Worm (Caenorhabditis elegans): ENCODE results near the gene F41C3.11.

The F41C3.11 gene

DNA sequence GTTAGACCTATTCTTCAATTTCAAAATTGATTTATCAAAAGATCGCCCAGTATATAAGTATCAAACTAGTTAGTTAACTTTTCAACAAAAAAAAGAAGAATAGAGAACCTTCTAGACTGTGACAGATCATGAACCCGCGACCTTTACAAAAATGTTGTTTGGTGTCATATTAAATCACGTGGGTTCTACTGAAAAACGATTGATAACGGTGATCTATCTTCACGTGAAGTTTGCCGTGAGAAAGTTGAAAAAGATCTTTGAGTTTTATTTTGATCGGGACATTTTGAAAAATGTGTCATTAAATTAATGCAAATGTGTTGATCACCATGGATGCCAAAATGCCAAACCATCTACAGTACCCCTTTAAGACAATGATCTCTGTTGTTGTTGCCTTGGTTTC lies 14.6 kb upstream of the F41C3.11 start:
- peak; percentile 31 for TF ChIP-seq tbx-2 (tag; optimal IDR thresholded peaks at IDR 0.05)
- no peak for TF ChIP-seq sox-4 (tag; optimal IDR thresholded peaks at IDR 0.05)
- TF ChIP-seq nhr-20 (tag; optimal IDR thresholded peaks at IDR 0.05): peak; percentile 61
- TF ChIP-seq mef-2 (tag; optimal IDR thresholded peaks at IDR 0.05): no peak
- no peak for TF ChIP-seq ceh-82 (tag; optimal IDR thresholded peaks at IDR 0.05)
- peak in 1 of 2 experiments; percentile 48 for TF ChIP-seq mdl-1 (tag; optimal IDR thresholded peaks at IDR 0.05)
- no peak for TF ChIP-seq nhr-77 (tag; optimal IDR thresholded peaks at IDR 0.05)
- no peak for TF ChIP-seq dsc-1 (tag; optimal IDR thresholded peaks at IDR 0.05)
- no peak for TF ChIP-seq dpl-1 (GFP tag; optimal IDR thresholded peaks at IDR 0.05)
- TF ChIP-seq irx-1 (tag; optimal IDR thresholded peaks at IDR 0.05): no peak
- no peak for TF ChIP-seq egl-13 (tag; optimal IDR thresholded peaks at IDR 0.05)
- no peak for TF ChIP-seq alr-1 (tag; optimal IDR thresholded peaks at IDR 0.05; ENCODE audit: borderline replicate concordance)
- no peak for TF ChIP-seq aly-2 (tag; optimal IDR thresholded peaks at IDR 0.05)
- TF ChIP-seq C34B4.2 (tag; optimal IDR thresholded peaks at IDR 0.05): no peak
- TF ChIP-seq pax-3 (tag; optimal IDR thresholded peaks at IDR 0.05): no peak
- TF ChIP-seq lin-15B (tag; optimal IDR thresholded peaks at IDR 0.05): no peak
- TF ChIP-seq tlp-1 (tag; optimal IDR thresholded peaks at IDR 0.05): no peak
- no peak for TF ChIP-seq efl-1 (optimal IDR thresholded peaks at IDR 0.05)
- peak in 1 of 2 experiments; percentile 93 for TF ChIP-seq efl-1 (GFP tag; optimal IDR thresholded peaks at IDR 0.05 in 1 of 2)
- TF ChIP-seq efl-3 (GFP tag; optimal IDR thresholded peaks at IDR 0.05): no peak
- no peak for TF ChIP-seq nhr-84 (tag; optimal IDR thresholded peaks at IDR 0.05)
- TF ChIP-seq snu-23 (GFP tag; optimal IDR thresholded peaks at IDR 0.05): peak; percentile 6
- no peak for TF ChIP-seq sptf-1 (tag; optimal IDR thresholded peaks at IDR 0.05)
- no peak for TF ChIP-seq ceh-8 (GFP tag; optimal IDR thresholded peaks at IDR 0.05)
- no peak for TF ChIP-seq vab-15 (tag; optimal IDR thresholded peaks at IDR 0.05)
- TF ChIP-seq unc-98 (GFP tag; IDR thresholded peaks at IDR 0.05): no peak
- TF ChIP-seq lin-14 (GFP tag; optimal IDR thresholded peaks at IDR 0.05): peak; percentile 5
- no peak for TF ChIP-seq swsn-7 (tag; optimal IDR thresholded peaks at IDR 0.05)
- peak; percentile 56 for TF ChIP-seq nhr-71 (tag; optimal IDR thresholded peaks at IDR 0.05)
- TF ChIP-seq Y116A8C.19 (tag; optimal IDR thresholded peaks at IDR 0.05; ENCODE audit: borderline replicate concordance): no peak
- no peak for TF ChIP-seq hlh-17 (GFP tag; optimal IDR thresholded peaks at IDR 0.05; ENCODE audit: borderline replicate concordance)
- no peak for TF ChIP-seq pqm-1 (tag; optimal IDR thresholded peaks at IDR 0.05)
- no peak for TF ChIP-seq nhr-90 (tag; optimal IDR thresholded peaks at IDR 0.05; ENCODE audit: poor library complexity)
- TF ChIP-seq snpc-4 (tag; optimal IDR thresholded peaks at IDR 0.05): no peak
- no peak for TF ChIP-seq hlh-4 (tag; optimal IDR thresholded peaks at IDR 0.05)
- no peak for TF ChIP-seq ztf-4 (tag; optimal IDR thresholded peaks at IDR 0.05)
- TF ChIP-seq C16A3.4 (tag; optimal IDR thresholded peaks at IDR 0.05): no peak
- no peak for TF ChIP-seq nhr-76 (tag; optimal IDR thresholded peaks at IDR 0.05)
- TF ChIP-seq nhr-47 (tag; optimal IDR thresholded peaks at IDR 0.05): no peak
- no peak for TF ChIP-seq xbp-1 (tag; optimal IDR thresholded peaks at IDR 0.05)
- TF ChIP-seq nhr-12 (tag; optimal IDR thresholded peaks at IDR 0.05): no peak
- TF ChIP-seq elt-3 (tag; optimal IDR thresholded peaks at IDR 0.05): peak in 3 of 6 experiments; percentile 27 to 65 (median 46)
- TF ChIP-seq unc-62 (GFP tag; optimal IDR thresholded peaks at IDR 0.05): no peak
- peak in 1 of 2 experiments; percentile 14 for TF ChIP-seq lin-35 (GFP tag; optimal IDR thresholded peaks at IDR 0.05)
- TF ChIP-seq rnt-1 (tag; optimal IDR thresholded peaks at IDR 0.05): no peak
- no peak for TF ChIP-seq fkh-4 (tag; optimal IDR thresholded peaks at IDR 0.05; ENCODE audit: borderline replicate concordance)
- no peak for TF ChIP-seq egl-27 (tag; optimal IDR thresholded peaks at IDR 0.05)
- no peak for TF ChIP-seq ces-1 (GFP tag; optimal IDR thresholded peaks at IDR 0.05)
- TF ChIP-seq nhr-19 (GFP tag; conservative IDR thresholded peaks at IDR 0.05): peak; percentile 41
- TF ChIP-seq blmp-1 (tag; optimal IDR thresholded peaks at IDR 0.05): no peak
- TF ChIP-seq isw-1 (GFP tag; IDR thresholded peaks at IDR 0.05): no peak
- TF ChIP-seq unc-130 (tag; optimal IDR thresholded peaks at IDR 0.05): peak; percentile 3
- TF ChIP-seq skn-1 (tag; optimal IDR thresholded peaks at IDR 0.05): no peak
- no peak for TF ChIP-seq aha-1 (tag; optimal IDR thresholded peaks at IDR 0.05)
